In genomic region chrX:5992767-5993325, dm6 we compare ENCODE assay signal across 1 fruit fly cellular context.
TF ChIP-seq lines count a peak whose summit lies in the region.

No protein-coding gene starts in this region.

TF ChIP-seq in whole organism, embryonic, 481 proteins besides CTCF, POLR2A, EP300 and RAD21 (continued from another document):
- TF ChIP-seq pros (GFP tag; optimal IDR thresholded peaks at IDR 0.05; lab: Kevin White, UChicago) (no peak), CG31224 (GFP tag; IDR thresholded peaks at IDR 0.05; lab: Robert Waterston, UW) (no peak), MESR4 (GFP tag; optimal IDR thresholded peaks at IDR 0.05; lab: Kevin White, UChicago) (no peak), dimm (GFP tag; IDR thresholded peaks at IDR 0.05; lab: Robert Waterston, UW) (no peak), CG31388 (GFP tag; optimal IDR thresholded peaks at IDR 0.05; lab: Kevin White, UChicago) (no peak), h (optimal IDR thresholded peaks at IDR 0.05; lab: Kevin White, UChicago) (no peak), phol (tag; optimal IDR thresholded peaks at IDR 0.05; lab: Kevin White, UChicago) (no peak), cas (GFP tag; IDR thresholded peaks at IDR 0.05; lab: Robert Waterston, UW) (no peak), gsb (GFP tag; IDR thresholded peaks at IDR 0.05; lab: Robert Waterston, UW) (no peak), CG15269 (tag; optimal IDR thresholded peaks at IDR 0.05; lab: Kevin White, UChicago) (peak; percentile 10), Asciz (GFP tag; optimal IDR thresholded peaks at IDR 0.05; lab: Kevin White, UChicago) (no peak), chinmo (GFP tag; IDR thresholded peaks at IDR 0.05; lab: Robert Waterston, UW; ENCODE audit: partially characterized antibody) (0 out of 4 replicates have a peak, but pooled peaks have one; percentile 9), CG4424 (GFP tag; optimal IDR thresholded peaks at IDR 0.05; lab: Kevin White, UChicago) (no peak), Lpt (GFP tag; optimal IDR thresholded peaks at IDR 0.05; lab: Kevin White, UChicago) (no peak), CG17328 (GFP tag; IDR thresholded peaks at IDR 0.05; lab: Robert Waterston, UW) (no peak), CG34422 (GFP tag; IDR thresholded peaks at IDR 0.05; lab: Robert Waterston, UW) (no peak), CG12659 (GFP tag; optimal IDR thresholded peaks at IDR 0.05; lab: Kevin White, UChicago) (no peak), ind (GFP tag; optimal IDR thresholded peaks at IDR 0.05; lab: Kevin White, UChicago) (no peak), ranshi (GFP tag; IDR thresholded peaks at IDR 0.05; lab: Robert Waterston, UW) (no peak), CG11560 (tag; IDR thresholded peaks at IDR 0.05; lab: Robert Waterston, UW) (no peak), CG11696 (GFP tag; IDR thresholded peaks at IDR 0.05; lab: Robert Waterston, UW) (no peak), otp (GFP tag; IDR thresholded peaks at IDR 0.05; lab: Robert Waterston, UW) (no peak), Aef1 (GFP tag; IDR thresholded peaks at IDR 0.05; lab: Robert Waterston, UW) (no peak), CG16779 (GFP tag; IDR thresholded peaks at IDR 0.05; lab: Robert Waterston, UW) (no peak), shn (GFP tag; optimal IDR thresholded peaks at IDR 0.05; lab: Kevin White, UChicago) (no peak), schlank (tag; optimal IDR thresholded peaks at IDR 0.05; lab: Kevin White, UChicago) (no peak), ro (GFP tag; IDR thresholded peaks at IDR 0.05; lab: Robert Waterston, UW) (no peak), scrt (GFP tag; optimal IDR thresholded peaks at IDR 0.05; lab: Kevin White, UChicago) (no peak), CG15073 (GFP tag; optimal IDR thresholded peaks at IDR 0.05; lab: Kevin White, UChicago) (no peak), exex (tag; optimal IDR thresholded peaks at IDR 0.05; lab: Kevin White, UChicago) (no peak), corto (GFP tag; optimal IDR thresholded peaks at IDR 0.05; lab: Kevin White, UChicago) (no peak), CG11695 (GFP tag; IDR thresholded peaks at IDR 0.05; lab: Robert Waterston, UW) (no peak), br (optimal IDR thresholded peaks at IDR 0.05; lab: Kevin White, UChicago) (no peak), Hmr (GFP tag; optimal IDR thresholded peaks at IDR 0.05; lab: Kevin White, UChicago) (no peak), fd3F (GFP tag; optimal IDR thresholded peaks at IDR 0.05; lab: Kevin White, UChicago) (no peak), psq (GFP tag; optimal IDR thresholded peaks at IDR 0.05; lab: Kevin White, UChicago) (no peak), BtbVII (GFP tag; optimal IDR thresholded peaks at IDR 0.05; lab: Kevin White, UChicago) (no peak), HmgD (GFP tag; optimal IDR thresholded peaks at IDR 0.05; lab: Kevin White, UChicago) (no peak), dpn (GFP tag; optimal IDR thresholded peaks at IDR 0.05; lab: Kevin White, UChicago) (no peak), Ptx1 (GFP tag; IDR thresholded peaks at IDR 0.05; lab: Robert Waterston, UW) (no peak), CG5953 (GFP tag; IDR thresholded peaks at IDR 0.05; lab: Robert Waterston, UW) (no peak), CG5180 (GFP tag; optimal IDR thresholded peaks at IDR 0.05; lab: Kevin White, UChicago) (no peak), CkIIα-i1 (GFP tag; IDR thresholded peaks at IDR 0.05; lab: Robert Waterston, UW) (no peak), Atf-2 (GFP tag; optimal IDR thresholded peaks at IDR 0.05; lab: Kevin White, UChicago) (no peak), CG2199 (GFP tag; IDR thresholded peaks at IDR 0.05; lab: Robert Waterston, UW) (0 out of 3 replicates have a peak, but pooled peaks have one; percentile 60), sd (tag; optimal IDR thresholded peaks at IDR 0.05; lab: Kevin White, UChicago) (peak; percentile 82), cg (GFP tag; optimal IDR thresholded peaks at IDR 0.05; lab: Kevin White, UChicago) (no peak), CG4854 (GFP tag; optimal IDR thresholded peaks at IDR 0.05; lab: Kevin White, UChicago) (no peak), vvl (GFP tag; IDR thresholded peaks at IDR 0.05; lab: Robert Waterston, UW) (peak; percentile 38; the same call in 1 of the 2 replicates), mld (GFP tag; IDR thresholded peaks at IDR 0.05; lab: Robert Waterston, UW; ENCODE audit: partially characterized antibody) (no peak)
